Worm (Caenorhabditis elegans) whole organism, L3 larva: ENCODE measurements around the gene F53E10.1.

Experiments
- R02D3.7 ChIP-seq: fragments of 150-350 bp; optimal IDR thresholded peaks from 2 replicates; lab custom pipeline; 2014; ENCODE audit warnings: missing biosample characterization, missing genetic modification characterization
- aly-2 ChIP-seq: fragments of 150-350 bp; optimal IDR thresholded peaks from 2 replicates; lab custom pipeline; 2014; ENCODE audit warnings: missing biosample characterization, missing genetic modification characterization
- ceh-28 ChIP-seq: fragments of 150-350 bp; optimal IDR thresholded peaks from 2 replicates; lab custom pipeline; 2014; ENCODE audit warnings: missing biosample characterization, missing genetic modification reagents, missing genetic modification characterization
- ceh-82 ChIP-seq: fragments of 150-350 bp; optimal IDR thresholded peaks from 2 replicates; lab custom pipeline; 2014; ENCODE audit warnings: missing biosample characterization, missing genetic modification characterization
- ceh-9 ChIP-seq: sonication (generic microtip); optimal IDR thresholded peaks from 2 replicates; lab custom pipeline; 2018; ENCODE audit warnings: missing biosample characterization, missing genetic modification characterization
- daf-12 ChIP-seq: fragments of 150-350 bp; optimal IDR thresholded peaks from 2 replicates; lab custom pipeline; 2014; ENCODE audit warnings: missing biosample characterization, missing genetic modification reagents, missing genetic modification characterization
- egl-27 ChIP-seq: sonication (generic microtip); optimal IDR thresholded peaks from 4 replicates; lab custom pipeline; 2017; ENCODE audit warnings: missing biosample characterization, missing genetic modification reagents, missing genetic modification characterization
- egl-5 ChIP-seq: fragments of 150-350 bp; optimal IDR thresholded peaks from 2 replicates; lab custom pipeline; 2017; ENCODE audit warnings: missing biosample characterization, missing genetic modification reagents, missing genetic modification characterization, inconsistent platforms
- elt-1 ChIP-seq: fragments of 150-350 bp; optimal IDR thresholded peaks from 2 replicates; lab custom pipeline; 2014; ENCODE audit warnings: missing biosample characterization, missing genetic modification characterization
- elt-2 ChIP-seq: sonication (generic microtip); optimal IDR thresholded peaks from 2 replicates; lab custom pipeline; 2016; ENCODE audit warnings: missing genetic modification reagents, mild to moderate bottlenecking, missing genetic modification characterization, missing compliant biosample characterization
- elt-3 ChIP-seq, 3 experiments: fragments of 150-350 bp in 1 of 3; sonication (generic microtip) in 2 of 3; optimal IDR thresholded peaks; 2 replicates in 2 of 3; 4 replicates in 1 of 3; lab custom pipeline; 2014 to 2017; ENCODE audit warnings: missing biosample characterization in 3 of 3, missing genetic modification characterization in 3 of 3
- eor-1 ChIP-seq, 2 experiments: fragments of 150-350 bp; optimal IDR thresholded peaks; 2 replicates each; lab custom pipeline; 2014 to 2018; ENCODE audit warnings: missing biosample characterization in 2 of 2, missing genetic modification characterization in 2 of 2
- fkh-10 ChIP-seq: sonication (generic microtip); optimal IDR thresholded peaks from 2 replicates; lab custom pipeline; 2017; ENCODE audit warnings: missing biosample characterization, missing genetic modification reagents, missing genetic modification characterization
- hmg-11 ChIP-seq: sonication (generic microtip); optimal IDR thresholded peaks from 2 replicates; lab custom pipeline; 2016; ENCODE audit warnings: missing genetic modification characterization, missing compliant biosample characterization
- jun-1 ChIP-seq: fragments of 150-350 bp; optimal IDR thresholded peaks from 2 replicates; lab custom pipeline; 2014; ENCODE audit warnings: missing biosample characterization, missing genetic modification reagents, missing genetic modification characterization
- lin-15B ChIP-seq: fragments of 150-350 bp; optimal IDR thresholded peaks from 2 replicates; lab custom pipeline; 2014; ENCODE audit warnings: missing biosample characterization, missing genetic modification characterization
- lin-39 ChIP-seq: fragments of 150-350 bp; optimal IDR thresholded peaks from 2 replicates; lab custom pipeline; 2018; ENCODE audit warnings: missing biosample characterization, missing genetic modification reagents, missing genetic modification characterization
- mml-1 ChIP-seq: fragments of 150-350 bp; sonication (generic microtip); optimal IDR thresholded peaks from 3 replicates; lab custom pipeline; 2014; ENCODE audit warnings: missing biosample characterization, missing genetic modification characterization
- nfya-1 ChIP-seq: sonication (generic microtip); optimal IDR thresholded peaks from 2 replicates; lab custom pipeline; 2017; ENCODE audit warnings: missing genetic modification characterization, mild to moderate bottlenecking, missing compliant biosample characterization, antibody characterized with exemption, moderate library complexity; ENCODE audit not compliant: insufficient read depth
- nhr-12 ChIP-seq: fragments of 150-350 bp; optimal IDR thresholded peaks from 2 replicates; lab custom pipeline; 2014; ENCODE audit warnings: missing biosample characterization, missing genetic modification characterization
- nhr-23 ChIP-seq: fragments of 150-350 bp; optimal IDR thresholded peaks from 2 replicates; lab custom pipeline; 2014; ENCODE audit warnings: missing biosample characterization, missing genetic modification reagents, missing genetic modification characterization
- nhr-237 ChIP-seq: fragments of 150-350 bp; optimal IDR thresholded peaks from 2 replicates; lab custom pipeline; 2014; ENCODE audit warnings: missing biosample characterization, missing genetic modification characterization
- nhr-25 ChIP-seq: sonication (generic microtip); optimal IDR thresholded peaks from 2 replicates; lab custom pipeline; 2017; ENCODE audit warnings: missing biosample characterization, missing genetic modification characterization
- nhr-28 ChIP-seq: fragments of 150-350 bp; optimal IDR thresholded peaks from 2 replicates; lab custom pipeline; 2014; ENCODE audit warnings: missing biosample characterization, missing genetic modification characterization
- nhr-67 ChIP-seq: fragments of 150-350 bp; optimal IDR thresholded peaks from 2 replicates; lab custom pipeline; 2014; ENCODE audit warnings: missing biosample characterization, missing genetic modification characterization
- pha-4 ChIP-seq: fragments of 150-350 bp; optimal IDR thresholded peaks from 2 replicates; lab custom pipeline; 2014; ENCODE audit warnings: missing biosample characterization, missing genetic modification reagents, missing genetic modification characterization
- pqm-1 ChIP-seq: fragments of 150-350 bp; optimal IDR thresholded peaks from 2 replicates; lab custom pipeline; 2017; ENCODE audit warnings: missing biosample characterization, missing genetic modification characterization, inconsistent platforms
- sea-2 ChIP-seq: fragments of 150-350 bp; sonication (generic microtip); optimal IDR thresholded peaks from 4 replicates; lab custom pipeline; 2014; ENCODE audit warnings: missing biosample characterization, missing genetic modification reagents, missing genetic modification characterization
- skn-1 ChIP-seq: fragments of 150-350 bp; optimal IDR thresholded peaks from 2 replicates; lab custom pipeline; 2014; ENCODE audit warnings: missing biosample characterization, missing genetic modification characterization
- snpc-4 ChIP-seq: fragments of 150-350 bp; optimal IDR thresholded peaks from 2 replicates; lab custom pipeline; 2014; ENCODE audit warnings: missing biosample characterization, missing genetic modification characterization
- unc-39 ChIP-seq: sonication (generic microtip); optimal IDR thresholded peaks from 4 replicates; lab custom pipeline; 2017; ENCODE audit warnings: missing biosample characterization, missing genetic modification characterization
- zag-1 ChIP-seq: fragments of 150-350 bp; optimal IDR thresholded peaks from 2 replicates; lab custom pipeline; 2014; ENCODE audit warnings: missing biosample characterization, missing genetic modification characterization
- ztf-4 ChIP-seq: fragments of 150-350 bp; optimal IDR thresholded peaks from 2 replicates; lab custom pipeline; 2014; ENCODE audit warnings: missing biosample characterization, missing genetic modification characterization

The F53E10.1 gene

ce11 chrV:2614986-2615687 lies at the start of gene F53E10.1:
Gene F53E10.1, plus strand, starts transcription at chrV:2615310.
- peak; percentile 11 for TF ChIP-seq pqm-1 (tag; lab: Kevin White, UChicago)
- no peak for TF ChIP-seq aly-2 (tag; lab: Kevin White, UChicago)
- peak; percentile 7 for TF ChIP-seq jun-1
- peak; percentile 66 for TF ChIP-seq pha-4 (tag; lab: Kevin White, UChicago)
- peak; percentile 81 for TF ChIP-seq nhr-23
- peak; percentile 61 for TF ChIP-seq nhr-25 (tag; lab: Kevin White, UChicago)
- TF ChIP-seq nfya-1 (tag; lab: Kevin White, UChicago): peak; percentile 38
- peak; percentile 64 for TF ChIP-seq elt-2 (tag; lab: Kevin White, UChicago)
- no peak for TF ChIP-seq daf-12 (tag; lab: Kevin White, UChicago)
- peak; percentile 4 for TF ChIP-seq egl-5 (tag; lab: Kevin White, UChicago)
- peak; percentile 47 for TF ChIP-seq ceh-28 (tag; lab: Kevin White, UChicago)
- no peak for TF ChIP-seq skn-1

ce11 chrV:2565525-2565924 lies 49.6 kb upstream of the F53E10.1 start, which contains the start of gene Y45G12C.1:
Gene Y45G12C.1, plus strand, starts transcription at chrV:2565683.
- TF ChIP-seq mml-1: no peak
- TF ChIP-seq ceh-82 (tag; lab: Kevin White, UChicago): no peak
- TF ChIP-seq nhr-12 (tag; lab: Kevin White, UChicago): no peak
- no peak for TF ChIP-seq lin-39 (tag; lab: Kevin White, UChicago)
- TF ChIP-seq elt-2 (tag; lab: Kevin White, UChicago): peak; percentile 76
- no peak for TF ChIP-seq sea-2
- TF ChIP-seq skn-1: peak; percentile 4
- TF ChIP-seq pqm-1 (tag; lab: Kevin White, UChicago): peak; percentile 41

- TF ChIP-seq aly-2 (tag; lab: Kevin White, UChicago) (no peak), unc-39 (tag; lab: Kevin White, UChicago) (no peak), eor-1 (tag; optimal IDR thresholded peaks at IDR 0.05; lab: Kevin White, UChicago) (no peak), fkh-10 (GFP tag; lab: Kevin White, UChicago) (no peak), nhr-237 (tag; lab: Kevin White, UChicago) (no peak), sea-2 (no peak), elt-1 (tag; lab: Kevin White, UChicago) (no peak), R02D3.7 (tag; lab: Kevin White, UChicago) (no peak), egl-27 (tag; lab: Kevin White, UChicago) (no peak), ceh-82 (tag; lab: Kevin White, UChicago) (no peak), zag-1 (tag; lab: Kevin White, UChicago) (no peak), pqm-1 (tag; lab: Kevin White, UChicago) (no peak)
Observed at ce11 chrV:2570643-2571042, 44.5 kb upstream of the F53E10.1 start, which contains the start of gene srj-19. Gene srj-19, minus strand, starts transcription at chrV:2570743.

- no peak for TF ChIP-seq lin-15B (tag; lab: Kevin White, UChicago)
- TF ChIP-seq ztf-4 (tag; lab: Kevin White, UChicago): no peak
- no peak for TF ChIP-seq hmg-11 (tag; lab: Kevin White, UChicago)
- TF ChIP-seq unc-39 (tag; lab: Kevin White, UChicago): no peak
- no peak for TF ChIP-seq daf-12 (tag; lab: Kevin White, UChicago)
- TF ChIP-seq nhr-23: no peak
Observed at ce11 chrV:2573108-2573507, 42.0 kb upstream of the F53E10.1 start, which contains the start of gene srj-20. Gene srj-20, minus strand, starts transcription at chrV:2573208.

- TF ChIP-seq jun-1 (no peak), snpc-4 (no peak), hmg-11 (tag; lab: Kevin White, UChicago) (no peak), nhr-12 (tag; lab: Kevin White, UChicago) (no peak), ceh-28 (tag; lab: Kevin White, UChicago) (no peak), nhr-67 (tag; lab: Kevin White, UChicago) (no peak)
Observed at ce11 chrV:2573881-2574280, 41.2 kb upstream of the F53E10.1 start, which contains the start of gene nhr-290. Gene nhr-290, plus strand, starts transcription at chrV:2574181.

- TF ChIP-seq ceh-9 (tag; lab: Kevin White, UChicago): no peak
- TF ChIP-seq elt-3 (tag; optimal IDR thresholded peaks at IDR 0.05; lab: Kevin White, UChicago): no peak
- no peak for TF ChIP-seq mml-1
- no peak for TF ChIP-seq sea-2
- TF ChIP-seq eor-1 (tag; optimal IDR thresholded peaks at IDR 0.05; lab: Kevin White, UChicago): no peak
- no peak for TF ChIP-seq egl-5 (tag; lab: Kevin White, UChicago)
- no peak for TF ChIP-seq nhr-28 (tag; lab: Kevin White, UChicago)
- no peak for TF ChIP-seq lin-39 (tag; lab: Kevin White, UChicago)
- no peak for TF ChIP-seq nfya-1 (tag; lab: Kevin White, UChicago)
- TF ChIP-seq unc-39 (tag; lab: Kevin White, UChicago): no peak
- TF ChIP-seq, all 47 proteins: peak for 0
Observed at ce11 chrV:2575716-2576115, 39.4 kb upstream of the F53E10.1 start.
